Fruit fly (Drosophila melanogaster) S2 (cell line): ENCODE results near the gene CG14966.
A peak's percentile ranks its signal among the peaks of the same experiment; 100 is the strongest.

Experiments used
- CG8478 ChIP-seq: fragments of >200 bp; optimal IDR thresholded peaks from 2 replicates; lab custom pipeline; 2018
- CTCF ChIP-seq, 2 experiments: fragments of >200 bp; optimal IDR thresholded peaks; 2 replicates each; lab custom pipeline; 2018

Gene CG14966

dm6 chr3L:3197464-3197863 is at the start of gene CG14966:
Gene CG14966 (minus strand): TSS chr3L:3197631.
- TF ChIP-seq CTCF (optimal IDR thresholded peaks at IDR 0.05; lab: Kevin White, UChicago) (peak in 1 of 2 experiments; percentile 39), CG8478 (lab: Kevin White, UChicago) (no peak)

DNA sequence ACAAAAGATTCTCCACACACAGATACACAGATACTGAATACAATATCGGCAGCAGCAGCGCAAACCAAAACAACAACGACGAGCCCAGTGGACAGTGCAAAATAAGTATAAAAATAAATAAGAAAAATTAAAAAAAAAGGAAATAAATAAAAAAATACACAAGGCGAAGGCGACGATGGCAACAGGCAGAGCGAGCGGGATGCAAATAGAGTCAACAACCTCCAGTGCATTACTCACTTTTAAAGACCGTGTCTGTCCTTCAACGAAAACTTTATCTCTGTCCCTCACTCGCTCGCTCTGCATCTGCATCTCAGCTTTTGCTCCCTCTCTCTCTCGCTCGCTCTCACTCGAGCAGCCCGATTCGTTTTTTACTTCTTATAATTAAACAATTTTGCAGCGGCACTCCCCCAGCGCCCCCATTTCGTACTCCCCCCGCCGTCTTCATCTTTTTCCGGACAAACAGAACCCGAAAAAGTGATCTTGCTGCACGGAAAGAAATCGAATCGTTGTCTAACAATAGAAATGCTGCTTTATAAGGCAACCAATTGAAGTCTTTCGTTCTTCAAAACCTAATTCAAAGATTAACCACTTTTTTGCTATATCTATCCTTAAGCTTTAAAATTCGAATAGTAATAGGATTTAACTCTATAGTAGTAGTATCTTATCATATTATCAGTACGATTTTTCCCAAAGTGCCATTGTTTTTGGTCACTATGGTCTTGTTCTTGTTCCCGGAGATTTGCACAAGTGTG is 49.1 kb upstream of the CG14966 start:
- TF ChIP-seq CG8478 (lab: Kevin White, UChicago) (no peak), CTCF (optimal IDR thresholded peaks at IDR 0.05; lab: Kevin White, UChicago) (no peak)

DNA sequence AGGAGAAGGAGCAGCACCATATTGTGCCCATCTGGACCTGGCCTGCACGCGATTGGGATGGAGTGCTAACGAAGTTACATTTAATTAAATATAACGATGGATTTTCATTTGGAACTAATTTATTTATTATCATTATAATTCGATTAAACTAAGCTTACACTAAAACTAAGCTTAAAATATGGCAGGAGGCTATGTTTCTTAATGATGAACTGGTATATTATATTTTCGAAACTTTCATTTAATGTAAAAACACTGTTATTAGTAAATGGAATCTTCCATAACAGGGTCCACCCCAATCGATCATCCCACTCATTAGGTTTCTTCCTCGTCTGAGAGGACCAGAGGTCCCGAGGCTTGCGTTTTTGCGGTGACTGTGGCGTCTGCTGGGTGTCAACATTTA is 47.8 kb upstream of the CG14966 start:
- no peak for TF ChIP-seq CTCF (optimal IDR thresholded peaks at IDR 0.05; lab: Kevin White, UChicago)
- no peak for TF ChIP-seq CG8478 (lab: Kevin White, UChicago)

DNA sequence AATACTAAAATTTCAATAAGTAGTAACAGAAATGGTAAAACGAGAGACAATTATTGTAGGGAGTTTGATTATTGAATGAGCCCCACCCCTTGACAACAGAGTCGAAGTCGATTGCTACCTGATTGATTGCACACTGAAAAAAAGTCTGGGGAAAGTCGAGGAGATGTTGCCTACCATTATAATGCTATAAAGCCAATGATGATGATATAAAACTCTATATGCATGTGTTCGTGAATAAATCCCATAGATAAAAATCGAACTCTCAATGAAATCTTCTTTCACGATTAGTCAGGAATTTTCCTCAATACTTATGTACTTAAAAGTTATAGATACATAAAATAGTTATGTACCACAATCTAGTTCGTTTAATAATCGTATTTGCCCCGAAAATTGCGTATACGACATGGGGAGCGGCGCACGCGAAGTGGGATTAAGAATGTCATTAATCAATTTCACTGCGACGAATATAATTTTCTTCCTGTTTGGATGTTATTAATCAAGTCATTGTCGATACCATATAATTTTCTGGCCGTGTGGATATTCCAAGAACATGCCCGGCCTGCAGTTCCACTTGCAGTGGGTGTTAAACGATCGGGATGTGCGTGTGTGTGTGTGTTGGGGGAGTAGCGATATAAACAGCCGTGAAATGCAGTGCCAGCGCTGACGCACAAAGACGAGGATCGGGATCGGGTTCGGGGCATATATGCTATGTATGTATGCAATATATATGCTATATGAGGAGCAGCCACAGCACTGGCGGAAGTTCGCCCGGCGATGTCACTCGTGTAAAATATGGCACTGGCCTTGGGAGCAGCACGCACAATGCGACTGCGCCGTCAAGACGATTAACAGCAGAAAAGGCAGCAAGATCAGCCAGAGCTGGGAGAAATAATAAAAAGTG is 47.1 kb upstream of the CG14966 start, which contains the start of gene CG12078:
Gene CG12078 (minus strand): TSS at position 51 of the 901 bp plus-strand sequence.
- TF ChIP-seq CTCF (optimal IDR thresholded peaks at IDR 0.05; lab: Kevin White, UChicago) (no peak), CG8478 (lab: Kevin White, UChicago) (no peak)

- TF ChIP-seq CTCF (optimal IDR thresholded peaks at IDR 0.05; lab: Kevin White, UChicago) (no peak), CG8478 (lab: Kevin White, UChicago) (no peak)
Observed at dm6 chr3L:3242121-3243083, 45.0 kb upstream of the CG14966 start.

DNA sequence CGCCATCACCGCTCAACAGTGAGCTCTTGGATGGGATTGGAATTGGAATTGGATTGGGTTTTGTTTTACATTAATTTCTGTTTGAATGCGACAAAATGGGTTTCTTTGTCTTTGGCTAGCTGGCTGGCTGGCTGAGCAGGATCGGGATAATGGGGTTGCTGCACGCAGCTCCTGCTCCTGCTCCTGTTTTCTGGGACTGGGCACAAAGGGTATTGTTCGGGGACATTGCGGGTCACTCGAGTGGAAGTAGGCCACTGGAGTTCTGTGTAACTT is 43.9 kb upstream of the CG14966 start:
- no peak for TF ChIP-seq CTCF (optimal IDR thresholded peaks at IDR 0.05; lab: Kevin White, UChicago)
- TF ChIP-seq CG8478 (lab: Kevin White, UChicago) = no peak

DNA sequence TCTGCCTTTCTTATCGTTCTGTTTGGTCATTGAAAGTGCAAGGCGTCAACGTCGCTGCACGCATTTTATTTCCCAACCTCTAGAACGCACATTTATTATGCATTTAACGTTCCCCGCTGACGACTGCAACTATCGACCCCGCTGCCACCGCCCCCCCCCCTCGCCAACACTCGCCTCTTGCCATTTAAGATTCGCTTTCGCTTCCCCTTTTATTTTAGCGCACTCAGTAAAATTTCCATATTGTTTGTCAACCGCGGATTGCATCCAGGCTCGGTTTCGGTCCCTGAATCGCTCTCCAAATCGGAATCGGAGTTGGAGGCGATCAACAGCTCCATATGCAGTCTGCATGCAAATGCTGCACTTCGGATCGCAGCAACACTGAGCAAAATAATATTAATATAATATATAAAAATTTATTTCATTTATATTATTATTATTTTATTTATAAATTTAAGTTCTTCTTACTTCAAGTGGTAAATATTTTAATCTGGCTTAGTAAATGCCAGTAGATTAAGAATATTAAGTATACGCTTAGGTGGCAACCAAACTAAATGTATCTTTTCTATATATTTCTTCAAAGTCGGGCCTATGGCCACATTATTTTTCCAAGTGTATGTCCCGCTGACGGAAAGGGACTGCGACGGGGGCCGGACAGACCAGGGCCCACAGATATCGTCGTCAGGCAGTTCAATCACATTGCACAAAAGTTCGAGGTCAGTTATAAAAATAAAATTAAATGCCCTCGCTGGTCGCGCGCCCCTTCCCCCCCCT is 43.4 kb upstream of the CG14966 start:
- no peak for TF ChIP-seq CTCF (optimal IDR thresholded peaks at IDR 0.05; lab: Kevin White, UChicago)
- no peak for TF ChIP-seq CG8478 (lab: Kevin White, UChicago)

DNA sequence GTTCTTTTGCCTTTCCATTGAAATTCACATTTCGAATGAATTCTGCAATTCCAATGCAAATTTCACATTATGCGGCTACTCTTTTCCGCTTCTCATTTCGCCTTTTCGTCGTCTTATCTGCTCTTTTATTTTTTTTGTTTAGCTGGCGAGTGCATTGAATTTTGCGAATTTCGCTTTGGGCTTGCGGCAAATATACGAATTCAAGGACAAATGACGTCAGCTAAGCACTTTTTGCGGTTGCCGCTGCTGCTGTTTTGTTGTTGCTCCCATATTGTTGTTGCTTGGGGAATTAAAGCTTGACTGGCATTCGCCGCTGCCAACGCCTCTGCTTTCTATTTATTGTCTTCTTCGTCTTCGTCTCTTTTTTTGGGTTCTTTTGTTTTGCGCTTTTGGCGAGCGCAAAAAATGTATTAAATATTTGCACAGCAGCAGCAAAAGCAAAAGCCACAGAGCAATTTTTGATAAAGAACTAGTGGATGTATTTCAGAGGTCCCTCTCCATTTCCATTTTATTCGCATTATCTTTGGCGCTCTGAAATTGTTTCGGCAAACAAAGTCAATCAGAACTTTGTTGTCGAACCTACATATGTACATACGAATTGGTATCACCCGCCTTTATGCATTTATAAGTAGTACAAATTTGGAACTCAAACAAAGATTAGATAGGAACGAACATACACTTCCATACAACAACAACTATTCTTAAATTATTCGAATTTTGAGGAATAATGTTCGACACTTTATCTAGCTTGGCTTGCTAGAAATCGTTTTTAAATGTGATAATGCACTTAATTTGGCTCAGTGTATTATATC is 42.6 kb upstream of the CG14966 start:
- TF ChIP-seq CG8478 (lab: Kevin White, UChicago) = no peak
- TF ChIP-seq CTCF (optimal IDR thresholded peaks at IDR 0.05; lab: Kevin White, UChicago) = no peak

DNA sequence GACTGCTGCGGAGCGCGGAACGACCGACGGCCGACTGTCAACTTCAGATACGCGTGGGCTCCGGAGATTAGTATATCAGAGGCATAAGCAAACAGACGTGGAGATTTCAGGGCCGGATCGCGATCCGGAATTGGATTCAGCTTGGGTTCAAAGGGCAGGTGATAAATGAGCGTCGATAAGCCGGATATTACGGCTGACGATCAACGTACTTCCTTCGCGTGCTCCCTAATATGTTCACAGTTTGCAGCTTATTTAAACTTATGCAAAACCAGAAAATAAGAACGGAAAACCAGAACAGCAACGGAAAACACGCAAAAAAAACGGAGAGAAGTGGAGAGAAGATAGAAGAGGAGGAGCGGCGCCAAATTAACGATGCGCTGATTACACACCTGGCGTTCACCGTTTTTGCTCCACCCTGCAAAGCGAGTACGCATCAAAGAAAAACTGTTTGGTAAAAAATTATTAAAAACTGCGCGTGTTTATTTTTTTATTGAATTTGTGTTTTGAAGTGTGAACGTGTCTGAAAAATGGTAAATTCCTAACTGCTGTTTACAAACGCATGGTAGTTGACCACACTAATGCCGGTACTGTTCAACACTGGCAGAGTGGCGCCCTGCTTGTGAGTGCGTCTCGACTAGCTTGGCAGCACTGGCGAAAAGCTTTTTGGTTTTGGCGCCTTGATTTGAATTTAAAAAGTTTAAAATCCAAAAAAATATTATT is 41.8 kb upstream of the CG14966 start, which contains the start of gene CG17746:
Gene CG17746 (minus strand): TSS at position 546 of the 720 bp plus-strand sequence.
- TF ChIP-seq CTCF (optimal IDR thresholded peaks at IDR 0.05; lab: Kevin White, UChicago) (peak; percentile 40 to 65), CG8478 (lab: Kevin White, UChicago) (no peak)

- TF ChIP-seq CG8478 (lab: Kevin White, UChicago) = no peak
- TF ChIP-seq CTCF (optimal IDR thresholded peaks at IDR 0.05; lab: Kevin White, UChicago) = no peak
Observed at dm6 chr3L:3236319-3236718, 38.9 kb upstream of the CG14966 start.

DNA sequence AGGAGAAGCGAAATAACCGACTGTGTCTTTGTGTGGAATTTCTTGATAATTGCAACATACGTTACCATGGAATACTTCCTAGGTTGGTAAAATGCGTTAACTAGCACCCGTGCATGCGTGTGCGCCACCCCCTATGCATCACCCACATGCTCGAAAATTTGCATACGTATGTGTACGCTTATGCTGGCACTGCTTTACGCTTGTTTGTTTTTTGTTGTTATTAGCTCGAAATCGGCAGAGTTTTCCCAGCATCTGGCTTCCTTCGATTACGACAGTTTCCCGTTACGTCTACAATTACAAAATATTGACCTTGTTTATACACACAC is 29.0 kb upstream of the CG14966 start:
- TF ChIP-seq CTCF (optimal IDR thresholded peaks at IDR 0.05; lab: Kevin White, UChicago) (no peak), CG8478 (lab: Kevin White, UChicago) (no peak)

- TF ChIP-seq CG8478 (lab: Kevin White, UChicago) (no peak), CTCF (optimal IDR thresholded peaks at IDR 0.05; lab: Kevin White, UChicago) (no peak)
Observed at dm6 chr3L:3225769-3226457, 28.5 kb upstream of the CG14966 start.
